Worm (Caenorhabditis elegans) whole organism, young adult: ENCODE measurements around the gene nipi-4.

Experiments
- B0019.2 ChIP-seq: fragments of 200-800 bp; sonication (Bioruptor generic); conservative IDR thresholded peaks from 2 replicates; pipeline ENCODE4 v1.3.6; 2022; ENCODE audit warnings: missing genetic modification reagents, missing genetic modification characterization, missing compliant biosample characterization
- B0336.3 ChIP-seq: fragments of 200-800 bp; sonication (Bioruptor generic); IDR thresholded peaks from 2 replicates; pipeline ENCODE4 v1.3.6; 2022; ENCODE audit warnings: missing genetic modification characterization, missing compliant biosample characterization
- C06A6.2 ChIP-seq: fragments of 200-800 bp; sonication (Bioruptor generic); conservative IDR thresholded peaks from 2 replicates; pipeline ENCODE4 v1.3.6; 2022; ENCODE audit warnings: missing genetic modification characterization, missing compliant biosample characterization
- C17E4.6 ChIP-seq: fragments of 200-800 bp; sonication (Bioruptor generic); IDR thresholded peaks from 2 replicates; pipeline ENCODE4 v1.3.6; 2022; ENCODE audit warnings: missing genetic modification reagents, missing genetic modification characterization, missing compliant biosample characterization
- F33H1.4 ChIP-seq: fragments of 200-800 bp; sonication (Bioruptor generic); IDR thresholded peaks from 2 replicates; pipeline ENCODE4 v1.3.6; 2022; ENCODE audit warnings: missing genetic modification reagents, missing genetic modification characterization, missing compliant biosample characterization
- F37B4.10 ChIP-seq: fragments of 200-800 bp; sonication (Bioruptor generic); IDR thresholded peaks from 2 replicates; pipeline ENCODE4 v1.3.6; 2022; ENCODE audit warnings: missing genetic modification characterization, missing compliant biosample characterization
- F55B11.4 ChIP-seq: sonication (generic microtip); optimal IDR thresholded peaks from 2 replicates; lab custom pipeline; 2016; ENCODE audit warnings: missing compliant biosample characterization, missing genetic modification characterization, borderline replicate concordance; ENCODE audit not compliant: insufficient read depth
- F57A8.1 ChIP-seq: fragments of 200-800 bp; sonication (Bioruptor generic); optimal IDR thresholded peaks from 2 replicates; lab custom pipeline; 2018; ENCODE audit warnings: mild to moderate bottlenecking, missing genetic modification characterization, moderate library complexity, missing compliant biosample characterization
- K12H6.12 ChIP-seq: fragments of 200-800 bp; sonication (Bioruptor generic); optimal IDR thresholded peaks from 2 replicates; lab custom pipeline; 2018; ENCODE audit warnings: mild to moderate bottlenecking, missing genetic modification characterization, missing compliant biosample characterization
- T26A5.8 ChIP-seq: sonication (generic microtip); optimal IDR thresholded peaks from 2 replicates; lab custom pipeline; 2016; ENCODE audit warnings: missing genetic modification characterization, missing compliant biosample characterization
- Y67H2A.10 ChIP-seq: fragments of 200-800 bp; sonication (Bioruptor generic); conservative IDR thresholded peaks from 2 replicates; pipeline ENCODE4 v1.3.6; 2022; ENCODE audit warnings: missing genetic modification reagents, missing genetic modification characterization, missing compliant biosample characterization
- Y95B8A.8 ChIP-seq: fragments of 200-800 bp; sonication (Bioruptor generic); IDR thresholded peaks from 2 replicates; pipeline ENCODE4 v1.3.6; 2022; ENCODE audit warnings: missing genetic modification reagents, missing genetic modification characterization, missing compliant biosample characterization
- attf-3 ChIP-seq: fragments of 200-800 bp; sonication (Bioruptor generic); conservative IDR thresholded peaks from 2 replicates; pipeline ENCODE4 v1.3.6; 2022; ENCODE audit warnings: missing genetic modification reagents, missing genetic modification characterization, missing compliant biosample characterization
- bed-1 ChIP-seq: fragments of 200-800 bp; sonication (Bioruptor generic); IDR thresholded peaks from 2 replicates; pipeline ENCODE4 v1.3.6; 2022; ENCODE audit warnings: missing genetic modification reagents, missing genetic modification characterization, missing compliant biosample characterization
- ccch-3 ChIP-seq: fragments of 200-800 bp; sonication (Bioruptor generic); optimal IDR thresholded peaks from 2 replicates; lab custom pipeline; 2018; ENCODE audit warnings: mild to moderate bottlenecking, missing genetic modification characterization, missing compliant biosample characterization
- ceh-100 ChIP-seq: fragments of 200-800 bp; sonication (Bioruptor generic); IDR thresholded peaks from 2 replicates; pipeline ENCODE4 v1.3.6; 2022; ENCODE audit warnings: missing genetic modification reagents, missing genetic modification characterization, missing compliant biosample characterization
- die-1 ChIP-seq: sonication (generic microtip); optimal IDR thresholded peaks from 2 replicates; lab custom pipeline; 2016; ENCODE audit warnings: missing genotype, mild to moderate bottlenecking, missing genetic modification characterization, missing compliant biosample characterization
- dpff-1 ChIP-seq: sonication (generic microtip); optimal IDR thresholded peaks from 2 replicates; lab custom pipeline; 2017; ENCODE audit warnings: mild to moderate bottlenecking, missing genetic modification characterization, missing compliant biosample characterization
- ekl-4 ChIP-seq: fragments of 200-800 bp; sonication (Bioruptor generic); IDR thresholded peaks from 2 replicates; pipeline ENCODE4 v1.3.6; 2022; ENCODE audit warnings: missing genetic modification reagents, missing genetic modification characterization, missing compliant biosample characterization
- hlh-12 ChIP-seq: sonication (generic microtip); optimal IDR thresholded peaks from 2 replicates; lab custom pipeline; 2016; ENCODE audit warnings: missing genetic modification characterization, missing compliant biosample characterization
- hlh-26 ChIP-seq: fragments of 200-800 bp; sonication (Bioruptor generic); conservative IDR thresholded peaks from 2 replicates; pipeline ENCODE4 v1.3.6; 2022; ENCODE audit warnings: missing genetic modification reagents, missing genetic modification characterization, missing compliant biosample characterization
- lag-1 ChIP-seq: fragments of 200-800 bp; sonication (Bioruptor generic); IDR thresholded peaks from 2 replicates; pipeline ENCODE4 v1.3.6; 2022; ENCODE audit warnings: missing genetic modification reagents, missing genetic modification characterization, missing compliant biosample characterization
- madf-10 ChIP-seq: sonication (generic microtip); optimal IDR thresholded peaks from 2 replicates; lab custom pipeline; 2016; ENCODE audit warnings: mild to moderate bottlenecking, missing genetic modification characterization, missing compliant biosample characterization
- madf-3 ChIP-seq: fragments of 200-800 bp; sonication (Bioruptor generic); IDR thresholded peaks from 2 replicates; pipeline ENCODE4 v1.3.6; 2022; ENCODE audit warnings: missing genetic modification reagents, missing genetic modification characterization, missing compliant biosample characterization
- mcd-1 ChIP-seq: fragments of 200-800 bp; sonication (Bioruptor generic); IDR thresholded peaks from 2 replicates; pipeline ENCODE4 v1.3.6; 2022; ENCODE audit warnings: missing genetic modification reagents, missing genetic modification characterization, missing compliant biosample characterization
- nfya-2 ChIP-seq: fragments of 200-800 bp; sonication (Bioruptor generic); IDR thresholded peaks from 2 replicates; pipeline ENCODE4 v1.3.6; 2022; ENCODE audit warnings: missing genetic modification reagents, missing genetic modification characterization, missing compliant biosample characterization
- nhr-120 ChIP-seq: fragments of 200-800 bp; sonication (Bioruptor generic); IDR thresholded peaks from 2 replicates; pipeline ENCODE4 v1.3.6; 2022; ENCODE audit warnings: missing genetic modification characterization, missing compliant biosample characterization
- nhr-90 ChIP-seq: sonication (generic microtip); optimal IDR thresholded peaks from 2 replicates; lab custom pipeline; 2016; ENCODE audit warnings: missing genotype, mild to moderate bottlenecking, missing genetic modification characterization, missing compliant biosample characterization
- pbrm-1 ChIP-seq: fragments of 200-800 bp; sonication (Bioruptor generic); IDR thresholded peaks from 2 replicates; pipeline ENCODE4 v1.3.6; 2022; ENCODE audit warnings: missing genetic modification reagents, missing genetic modification characterization, missing compliant biosample characterization
- pha-4 ChIP-seq: fragments of 150-350 bp; sonication (generic microtip); optimal IDR thresholded peaks from 2 replicates; lab custom pipeline; 2014; ENCODE audit warnings: missing biosample characterization, missing genetic modification reagents, missing genetic modification characterization
- rcor-1 ChIP-seq: fragments of 200-800 bp; sonication (Bioruptor generic); IDR thresholded peaks from 2 replicates; pipeline ENCODE4 v1.3.6; 2022; ENCODE audit warnings: missing genetic modification reagents, missing genetic modification characterization, missing compliant biosample characterization
- rec-8 ChIP-seq, 2 experiments: sonication (generic microtip); optimal IDR thresholded peaks; 2 replicates each; lab custom pipeline; 2016; ENCODE audit warnings: mild to moderate bottlenecking in 2 of 2, missing genetic modification characterization in 2 of 2, missing genetic modification reagents in 2 of 2, missing genotype in 2 of 2, missing biosample characterization in 1 of 2, missing compliant biosample characterization in 1 of 2, moderate library complexity in 1 of 2
- repo-1 ChIP-seq: sonication (generic microtip); optimal IDR thresholded peaks from 2 replicates; lab custom pipeline; 2017; ENCODE audit warnings: mild to moderate bottlenecking, missing genetic modification characterization, missing compliant biosample characterization
- snpc-3.4 ChIP-seq: sonication (generic microtip); optimal IDR thresholded peaks from 2 replicates; lab custom pipeline; 2017; ENCODE audit warnings: missing genetic modification characterization, mild to moderate bottlenecking, missing compliant biosample characterization, antibody characterized with exemption, moderate library complexity, missing genotype, missing genetic modification reagents
- snpc-4 ChIP-seq, 5 experiments: fragments of 150-350 bp in 1 of 5; sonication (generic microtip) in 4 of 5; optimal IDR thresholded peaks; 2 replicates each; lab custom pipeline; 2014 to 2018; ENCODE audit warnings: missing genetic modification characterization in 5 of 5, missing biosample characterization in 3 of 5, antibody characterized with exemption in 2 of 5, mild to moderate bottlenecking in 2 of 5, missing compliant biosample characterization in 2 of 5, missing genotype in 2 of 5, moderate library complexity in 2 of 5, missing genetic modification reagents in 1 of 5
- unc-130 ChIP-seq: sonication (generic microtip); optimal IDR thresholded peaks from 2 replicates; lab custom pipeline; 2016; ENCODE audit warnings: missing genetic modification reagents, missing genetic modification characterization, missing compliant biosample characterization
- ztf-18 ChIP-seq: sonication (generic microtip); optimal IDR thresholded peaks from 2 replicates; lab custom pipeline; 2016; ENCODE audit warnings: missing genotype, mild to moderate bottlenecking, missing genetic modification characterization, missing compliant biosample characterization
- ztf-25 ChIP-seq: fragments of 200-800 bp; sonication (Bioruptor generic); IDR thresholded peaks from 2 replicates; pipeline ENCODE4 v1.3.6; 2022; ENCODE audit warnings: missing genetic modification reagents, missing genetic modification characterization, missing compliant biosample characterization
- ztf-26 ChIP-seq: sonication (generic microtip); optimal IDR thresholded peaks from 2 replicates; lab custom pipeline; 2017; ENCODE audit warnings: missing genetic modification characterization, missing compliant biosample characterization
- ztf-6 ChIP-seq: fragments of 200-800 bp; sonication (Bioruptor generic); IDR thresholded peaks from 2 replicates; pipeline ENCODE4 v1.3.6; 2022; ENCODE audit warnings: missing genetic modification reagents, missing genetic modification characterization, missing compliant biosample characterization

nipi-4 gene

DNA sequence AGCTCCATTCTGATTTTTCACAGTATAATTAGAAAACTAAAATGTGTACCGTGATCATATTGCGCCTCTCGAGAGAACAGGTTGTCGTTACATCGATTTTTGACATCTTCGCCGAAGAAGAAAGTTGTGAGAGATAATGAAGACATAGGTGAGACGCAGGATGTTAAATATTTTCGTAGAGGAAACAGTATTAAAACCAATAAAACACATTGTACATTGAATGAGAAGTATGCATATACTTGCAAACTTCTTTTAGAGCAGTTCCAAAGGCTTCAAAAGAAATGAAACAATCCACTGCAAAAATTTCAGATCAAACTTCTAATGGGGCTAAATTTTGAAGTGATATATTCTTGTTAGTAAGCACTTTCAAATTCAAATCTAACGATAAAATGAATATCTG lies at the start of gene nipi-4:
Gene nipi-4, minus strand, starts transcription at position 101 of the 400 bp plus-strand sequence.
- TF ChIP-seq madf-3 (no peak), dpff-1 (no peak), K12H6.12 (tag; lab: Kevin White, UChicago) (no peak), nfya-2 (GFP tag; lab: Robert Waterston, UW) (no peak), bed-1 (GFP tag; lab: Robert Waterston, UW) (no peak), ekl-4 (GFP tag; lab: Robert Waterston, UW) (no peak), nhr-90 (no peak), hlh-26 (no peak), nhr-120 (GFP tag; lab: Robert Waterston, UW) (no peak), rcor-1 (GFP tag; lab: Robert Waterston, UW) (no peak)

DNA sequence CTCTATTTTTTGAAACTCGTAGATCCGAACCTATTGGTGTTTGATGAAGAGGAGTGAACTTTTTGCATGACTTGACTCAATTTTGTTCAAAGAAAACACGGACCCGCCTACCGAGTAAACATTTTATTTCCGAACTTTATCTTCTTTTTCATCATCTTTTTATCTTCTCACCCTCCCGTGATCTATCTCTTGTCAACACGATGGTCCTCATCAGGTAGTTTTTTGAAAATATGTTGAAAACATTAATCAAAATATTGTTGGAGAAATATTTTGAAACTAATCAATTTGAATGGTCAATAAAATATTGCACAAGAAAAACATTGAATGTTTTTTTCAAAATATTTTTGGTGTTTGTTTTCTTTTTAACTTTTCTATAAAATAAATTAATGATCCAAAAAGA lies 37.8 kb upstream of the nipi-4 start:
- TF ChIP-seq unc-130 (GFP tag; lab: Kevin White, UChicago): no peak
- no peak for TF ChIP-seq ztf-6 (GFP tag; lab: Robert Waterston, UW)

DNA sequence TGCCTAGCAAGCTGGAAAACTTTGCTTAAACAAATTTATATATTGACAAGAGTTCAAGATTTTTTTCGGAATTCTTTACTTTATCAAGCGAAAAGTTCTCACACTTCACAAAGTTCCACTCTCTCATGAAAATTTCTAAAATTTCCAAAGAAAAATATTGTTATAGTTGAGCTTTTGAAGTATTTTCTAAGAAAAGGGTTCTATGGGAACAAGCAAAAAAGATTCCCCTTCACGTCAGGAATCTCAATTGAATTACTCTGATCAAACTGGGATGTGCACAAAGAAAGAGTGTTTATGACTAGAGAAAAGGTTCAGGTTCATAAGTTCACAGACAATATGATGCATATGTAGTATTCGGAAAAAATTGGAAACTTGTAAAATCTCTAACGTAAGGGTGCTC lies 33.8 kb upstream of the nipi-4 start:
- TF ChIP-seq lag-1: no peak
- TF ChIP-seq ccch-3 (GFP tag; lab: Kevin White, UChicago): no peak
- no peak for TF ChIP-seq ztf-25 (GFP tag; lab: Robert Waterston, UW)
- no peak for TF ChIP-seq mcd-1 (GFP tag; lab: Robert Waterston, UW)
- no peak for TF ChIP-seq Y95B8A.8 (GFP tag; lab: Robert Waterston, UW)
- TF ChIP-seq ztf-18 (tag; lab: Kevin White, UChicago): no peak
- TF ChIP-seq madf-3: no peak
- TF ChIP-seq dpff-1: no peak
- TF ChIP-seq F33H1.4 (GFP tag; lab: Robert Waterston, UW): no peak
- no peak for TF ChIP-seq ceh-100
- TF ChIP-seq C06A6.2 (GFP tag; lab: Robert Waterston, UW): no peak

DNA sequence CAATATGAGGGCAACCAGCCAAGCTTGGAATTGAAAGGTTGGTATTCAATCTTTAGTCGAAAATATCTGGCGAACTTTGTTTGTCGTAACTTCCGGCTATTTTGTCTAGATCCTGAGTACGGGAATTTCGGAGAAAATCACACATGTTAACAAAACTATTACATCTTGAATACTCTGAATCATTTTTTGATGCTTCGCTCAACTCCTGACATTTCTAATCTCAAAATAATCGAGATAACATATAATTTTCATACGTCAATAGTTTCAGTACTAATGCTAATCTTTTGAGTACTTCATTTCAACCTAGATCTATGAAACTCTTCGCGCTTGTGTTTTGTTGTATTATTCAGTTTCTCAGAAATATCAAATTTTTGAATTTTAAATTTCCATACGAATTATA lies 30.6 kb upstream of the nipi-4 start:
- TF ChIP-seq ztf-26 (tag; lab: Kevin White, UChicago) (no peak), B0336.3 (GFP tag; lab: Robert Waterston, UW) (no peak), B0019.2 (GFP tag; lab: Robert Waterston, UW) (no peak), repo-1 (tag; lab: Kevin White, UChicago) (no peak), Y67H2A.10 (no peak), T26A5.8 (tag; lab: Kevin White, UChicago) (no peak), madf-10 (tag; lab: Kevin White, UChicago) (no peak), pbrm-1 (GFP tag; lab: Robert Waterston, UW) (no peak), rec-8 (tag; optimal IDR thresholded peaks at IDR 0.05; lab: Kevin White, UChicago) (no peak), pha-4 (no peak), F57A8.1 (GFP tag; lab: Kevin White, UChicago) (no peak), hlh-12 (tag; lab: Kevin White, UChicago) (no peak), C17E4.6 (GFP tag; lab: Robert Waterston, UW) (no peak), F55B11.4 (tag; lab: Kevin White, UChicago) (no peak), die-1 (tag; lab: Kevin White, UChicago) (no peak), snpc-3.4 (tag; lab: Kevin White, UChicago) (no peak), snpc-4 (GFP tag; optimal IDR thresholded peaks at IDR 0.05; lab: Kevin White, UChicago) (no peak), snpc-4 (tag; optimal IDR thresholded peaks at IDR 0.05; lab: Kevin White, UChicago) (no peak), attf-3 (GFP tag; lab: Robert Waterston, UW) (no peak), F37B4.10 (GFP tag; lab: Robert Waterston, UW) (no peak)
